Fruit fly (Drosophila melanogaster) whole organism, embryonic: ENCODE data around the gene Gr89a.

Source experiments
- Ada2b ChIP-seq: fragments of 200-800 bp; sonication (Bioruptor generic); IDR thresholded peaks from 2 replicates; pipeline ENCODE4 v1.3.6; 2022; ENCODE audit warnings: missing biosample characterization, missing genetic modification characterization
- CG10274 ChIP-seq: fragments of 200-800 bp; sonication (Bioruptor generic); optimal IDR thresholded peaks from 3 replicates; lab custom pipeline; 2017; ENCODE audit warnings: missing biosample characterization, mild to moderate bottlenecking, missing genetic modification characterization
- CG10462 ChIP-seq: fragments of 200-800 bp; sonication (Bioruptor generic); optimal IDR thresholded peaks from 2 replicates; lab custom pipeline; 2016; ENCODE audit warnings: missing biosample characterization, missing genetic modification characterization
- CG11085 ChIP-seq: fragments of 200-800 bp; sonication (Bioruptor generic); IDR thresholded peaks from 2 replicates; pipeline ENCODE4 v1.3.6; 2022; ENCODE audit warnings: missing biosample characterization, missing genetic modification characterization
- CG11723 ChIP-seq: fragments of 200-800 bp; sonication (Bioruptor generic); optimal IDR thresholded peaks from 2 replicates; lab custom pipeline; 2017; ENCODE audit warnings: missing biosample characterization, mild to moderate bottlenecking, missing genetic modification characterization
- CG12071 ChIP-seq: fragments of 200-800 bp; sonication (Bioruptor generic); optimal IDR thresholded peaks from 3 replicates; lab custom pipeline; 2018; ENCODE audit warnings: missing biosample characterization, mild to moderate bottlenecking, missing genetic modification characterization
- CG12659 ChIP-seq: fragments of 200-800 bp; sonication (Bioruptor generic); optimal IDR thresholded peaks from 3 replicates; lab custom pipeline; 2017; ENCODE audit warnings: mild to moderate bottlenecking, missing biosample characterization, missing genetic modification reagents, missing genetic modification characterization
- CG13775 ChIP-seq: fragments of 200-800 bp; sonication (Bioruptor generic); optimal IDR thresholded peaks from 3 replicates; lab custom pipeline; 2017; ENCODE audit warnings: missing biosample characterization, mild to moderate bottlenecking, missing genetic modification characterization
- CG14014 ChIP-seq: fragments of 200-800 bp; sonication (Bioruptor generic); IDR thresholded peaks from 2 replicates; pipeline ENCODE4 v1.3.6; 2022; ENCODE audit warnings: missing biosample characterization, missing genetic modification characterization
- CG14667 ChIP-seq: fragments of 200-800 bp; sonication (Bioruptor generic); IDR thresholded peaks from 2 replicates; pipeline ENCODE4 v1.3.6; 2022; ENCODE audit warnings: missing biosample characterization, missing genetic modification characterization
- CG1603 ChIP-seq: fragments of 200-800 bp; sonication (Bioruptor generic); optimal IDR thresholded peaks from 2 replicates; lab custom pipeline; 2019; ENCODE audit warnings: missing biosample characterization, mild to moderate bottlenecking, missing genetic modification characterization, moderate library complexity
- CG16815 ChIP-seq: fragments of 200-800 bp; sonication (Bioruptor generic); optimal IDR thresholded peaks from 3 replicates; lab custom pipeline; 2017; ENCODE audit warnings: missing biosample characterization, mild to moderate bottlenecking, missing genetic modification characterization
- CG31224 ChIP-seq: fragments of 200-800 bp; sonication (Bioruptor generic); IDR thresholded peaks from 2 replicates; pipeline ENCODE4 v1.3.6; 2022; ENCODE audit warnings: missing biosample characterization, missing genetic modification characterization
- CG32532 ChIP-seq: fragments of 200-800 bp; sonication (Bioruptor generic); IDR thresholded peaks from 2 replicates; pipeline ENCODE4 v1.3.6; 2022; ENCODE audit warnings: missing biosample characterization, missing genetic modification characterization
- CG33557 ChIP-seq: fragments of 200-800 bp; sonication (Bioruptor generic); optimal IDR thresholded peaks from 2 replicates; lab custom pipeline; 2019; ENCODE audit warnings: missing biosample characterization, mild to moderate bottlenecking, missing genetic modification characterization, moderate library complexity
- CG4360 ChIP-seq: fragments of 200-800 bp; sonication (Bioruptor generic); IDR thresholded peaks from 2 replicates; pipeline ENCODE4 v1.3.6; 2022; ENCODE audit warnings: missing biosample characterization, missing genetic modification characterization
- CG6791 ChIP-seq: fragments of 200-800 bp; sonication (Bioruptor generic); IDR thresholded peaks from 3 replicates; pipeline ENCODE4 v1.3.6; 2022; ENCODE audit warnings: missing biosample characterization, missing genetic modification characterization; ENCODE audit not compliant: partially characterized antibody
- CG7556 ChIP-seq: fragments of 200-800 bp; sonication (Bioruptor generic); optimal IDR thresholded peaks from 2 replicates; lab custom pipeline; 2017; ENCODE audit warnings: missing biosample characterization, mild to moderate bottlenecking, missing genetic modification characterization
- CG8281 ChIP-seq: fragments of 200-800 bp; sonication (Bioruptor generic); optimal IDR thresholded peaks from 2 replicates; lab custom pipeline; 2018; ENCODE audit warnings: missing biosample characterization, mild to moderate bottlenecking, missing genetic modification characterization, moderate library complexity
- CG8290 ChIP-seq, 3 experiments: fragments of 200-800 bp; sonication (Bioruptor generic); optimal IDR thresholded peaks; 2 replicates each; lab custom pipeline; 2016 to 2019; ENCODE audit warnings: missing biosample characterization in 3 of 3, missing genetic modification characterization in 3 of 3, mild to moderate bottlenecking in 2 of 3, moderate library complexity in 1 of 3
- CG9215 ChIP-seq: fragments of 200-800 bp; sonication (Bioruptor generic); IDR thresholded peaks from 2 replicates; pipeline ENCODE4 v1.3.6; 2022; ENCODE audit warnings: missing biosample characterization, missing genetic modification characterization
- CG9609 ChIP-seq: fragments of 200-800 bp; sonication (Bioruptor generic); optimal IDR thresholded peaks from 3 replicates; lab custom pipeline; 2016; ENCODE audit warnings: missing biosample characterization, missing genetic modification characterization
- Chrac-16 ChIP-seq: fragments of 200-800 bp; sonication (Bioruptor generic); optimal IDR thresholded peaks from 3 replicates; lab custom pipeline; 2016; ENCODE audit warnings: missing biosample characterization, missing genetic modification characterization
- Doc3 ChIP-seq: fragments of 200-800 bp; sonication (Bioruptor generic); IDR thresholded peaks from 3 replicates; pipeline ENCODE4 v1.3.6; 2022; ENCODE audit warnings: missing biosample characterization, missing genetic modification characterization; ENCODE audit not compliant: partially characterized antibody
- H15 ChIP-seq: fragments of 200-800 bp; sonication (Bioruptor generic); IDR thresholded peaks from 3 replicates; pipeline ENCODE4 v1.3.6; 2022; ENCODE audit warnings: missing biosample characterization, missing genetic modification characterization
- Lpt ChIP-seq: fragments of >200 bp; optimal IDR thresholded peaks from 2 replicates; lab custom pipeline; 2018; ENCODE audit warnings: missing biosample characterization, missing genetic modification characterization
- Oaz ChIP-seq: fragments of 200-800 bp; sonication (Bioruptor generic); IDR thresholded peaks from 2 replicates; pipeline ENCODE4 v1.3.6; 2022; ENCODE audit warnings: missing biosample characterization, missing genetic modification characterization
- Vsx1 ChIP-seq: fragments of 200-800 bp; sonication (Bioruptor generic); optimal IDR thresholded peaks from 2 replicates; lab custom pipeline; 2017; ENCODE audit warnings: missing biosample characterization, mild to moderate bottlenecking, missing genetic modification characterization, missing genetic modification reagents
- cg ChIP-seq: fragments of 200-800 bp; sonication (Bioruptor generic); optimal IDR thresholded peaks from 3 replicates; lab custom pipeline; 2019; ENCODE audit warnings: missing biosample characterization, mild to moderate bottlenecking, missing genetic modification characterization, moderate library complexity
- chm ChIP-seq: fragments of 200-800 bp; sonication (Bioruptor generic); IDR thresholded peaks from 2 replicates; pipeline ENCODE4 v1.3.6; 2022; ENCODE audit warnings: missing biosample characterization, missing genetic modification characterization
- ci ChIP-seq: fragments of 200-800 bp; sonication (Bioruptor generic); IDR thresholded peaks from 3 replicates; pipeline ENCODE4 v1.3.6; 2022; ENCODE audit warnings: missing biosample characterization, missing genetic modification characterization
- croc ChIP-seq: fragments of 200-800 bp; sonication (Bioruptor generic); conservative IDR thresholded peaks from 3 replicates; pipeline ENCODE4 v1.3.6; 2022; ENCODE audit warnings: missing biosample characterization, missing genetic modification characterization
- dati ChIP-seq: fragments of 200-800 bp; sonication (Bioruptor generic); IDR thresholded peaks from 2 replicates; pipeline ENCODE4 v1.3.6; 2022; ENCODE audit warnings: missing biosample characterization, missing genetic modification characterization
- dysf ChIP-seq: fragments of 200-800 bp; sonication (Bioruptor generic); IDR thresholded peaks from 3 replicates; pipeline ENCODE4 v1.3.6; 2022; ENCODE audit warnings: missing biosample characterization, missing genetic modification characterization
- ems ChIP-seq: fragments of 200-800 bp; sonication (Bioruptor generic); optimal IDR thresholded peaks from 3 replicates; lab custom pipeline; 2016; ENCODE audit warnings: missing biosample characterization, missing genetic modification characterization
- eve ChIP-seq, 2 experiments: fragments of >200 bp; optimal IDR thresholded peaks; 2 replicates each; lab custom pipeline; 2017; ENCODE audit warnings: missing biosample characterization in 2 of 2, missing genetic modification characterization in 2 of 2
- gce ChIP-seq: fragments of 200-800 bp; sonication (Bioruptor generic); IDR thresholded peaks from 3 replicates; pipeline ENCODE4 v1.3.6; 2022; ENCODE audit warnings: missing biosample characterization, missing genetic modification characterization
- her ChIP-seq: fragments of 200-800 bp; sonication (Bioruptor generic); optimal IDR thresholded peaks from 2 replicates; lab custom pipeline; 2016; ENCODE audit warnings: missing biosample characterization, missing genetic modification characterization
- ind ChIP-seq: fragments of 200-800 bp; sonication (Bioruptor generic); optimal IDR thresholded peaks from 3 replicates; lab custom pipeline; 2016; ENCODE audit warnings: missing biosample characterization, missing genetic modification characterization
- jumu ChIP-seq: fragments of 200-800 bp; sonication (Bioruptor generic); optimal IDR thresholded peaks from 3 replicates; lab custom pipeline; 2016; ENCODE audit warnings: missing biosample characterization, missing genetic modification characterization
- nerfin-2 ChIP-seq: fragments of 200-800 bp; sonication (Bioruptor generic); IDR thresholded peaks from 2 replicates; pipeline ENCODE4 v1.3.6; 2022; ENCODE audit warnings: missing biosample characterization, missing genetic modification characterization; ENCODE audit not compliant: partially characterized antibody
- odd ChIP-seq: fragments of 200-800 bp; sonication (Bioruptor generic); optimal IDR thresholded peaks from 2 replicates; lab custom pipeline; 2017; ENCODE audit warnings: missing biosample characterization, mild to moderate bottlenecking, missing genetic modification characterization
- pzg ChIP-seq: fragments of 200-800 bp; sonication (Bioruptor generic); optimal IDR thresholded peaks from 3 replicates; lab custom pipeline; 2018; ENCODE audit warnings: missing biosample characterization, mild to moderate bottlenecking, missing genetic modification characterization, moderate library complexity
- row ChIP-seq: fragments of 200-800 bp; sonication (Bioruptor generic); IDR thresholded peaks from 3 replicates; pipeline ENCODE4 v1.3.6; 2022; ENCODE audit warnings: missing biosample characterization, missing genetic modification characterization
- schlank ChIP-seq: fragments of 200-800 bp; sonication (Bioruptor generic); optimal IDR thresholded peaks from 2 replicates; lab custom pipeline; 2018; ENCODE audit warnings: missing biosample characterization, mild to moderate bottlenecking, missing genetic modification characterization
- scrt ChIP-seq: fragments of 200-800 bp; sonication (Bioruptor generic); optimal IDR thresholded peaks from 2 replicates; lab custom pipeline; 2018; ENCODE audit warnings: missing biosample characterization, mild to moderate bottlenecking, missing genetic modification characterization, moderate library complexity
- sr ChIP-seq: fragments of 200-800 bp; sonication (Bioruptor generic); IDR thresholded peaks from 3 replicates; pipeline ENCODE4 v1.3.6; 2022; ENCODE audit warnings: missing biosample characterization, missing genetic modification characterization
- tio ChIP-seq: fragments of 200-800 bp; sonication (Bioruptor generic); optimal IDR thresholded peaks from 2 replicates; lab custom pipeline; 2017; ENCODE audit warnings: missing biosample characterization, missing genetic modification characterization, inconsistent platforms
- tna ChIP-seq: fragments of 200-800 bp; sonication (Bioruptor generic); IDR thresholded peaks from 2 replicates; pipeline ENCODE4 v1.3.6; 2022; ENCODE audit warnings: missing biosample characterization, missing genetic modification characterization; ENCODE audit not compliant: partially characterized antibody
- trem ChIP-seq: fragments of 200-800 bp; optimal IDR thresholded peaks from 3 replicates; lab custom pipeline; 2019; ENCODE audit warnings: missing biosample characterization, mild to moderate bottlenecking, missing genetic modification characterization, moderate library complexity
- ttk ChIP-seq: fragments of 200-800 bp; sonication (Bioruptor generic); IDR thresholded peaks from 2 replicates; pipeline ENCODE4 v2.1.2; 2022; ENCODE audit warnings: missing biosample characterization, missing genetic modification characterization
- zf30C ChIP-seq: fragments of 200-800 bp; sonication (Bioruptor generic); optimal IDR thresholded peaks from 3 replicates; lab custom pipeline; 2018; ENCODE audit warnings: missing biosample characterization, mild to moderate bottlenecking, missing genetic modification characterization

Gene Gr89a

dm6 chr3R:16496209-16496608 lies 2.5 kb downstream of the Gr89a start (continued):
- TF ChIP-seq CG13775 (no peak), CG9609 (GFP tag; lab: Kevin White, UChicago) (no peak), CG11723 (GFP tag; lab: Kevin White, UChicago) (peak; percentile 50), eve (GFP tag; optimal IDR thresholded peaks at IDR 0.05; lab: Kevin White, UChicago) (no peak), CG11085 (GFP tag; lab: Robert Waterston, UW) (no peak), CG31224 (GFP tag; lab: Robert Waterston, UW) (no peak), ems (no peak), cg (GFP tag; lab: Kevin White, UChicago) (no peak), CG33557 (no peak), CG6791 (no peak), Ada2b (GFP tag; lab: Robert Waterston, UW) (no peak), zf30C (GFP tag; lab: Kevin White, UChicago) (peak; percentile 21), gce (GFP tag; lab: Robert Waterston, UW) (no peak), CG16815 (GFP tag; lab: Kevin White, UChicago) (no peak), CG7556 (GFP tag; lab: Kevin White, UChicago) (peak; percentile 52), Oaz (GFP tag; lab: Robert Waterston, UW) (no peak), tio (GFP tag; lab: Kevin White, UChicago) (no peak), nerfin-2 (GFP tag; lab: Robert Waterston, UW) (no peak), pzg (no peak), her (GFP tag; lab: Kevin White, UChicago) (no peak), CG8290 (GFP tag; optimal IDR thresholded peaks at IDR 0.05; lab: Kevin White, UChicago) (no peak), CG8290 (tag; optimal IDR thresholded peaks at IDR 0.05; lab: Kevin White, UChicago) (no peak), CG32532 (GFP tag; lab: Robert Waterston, UW) (no peak), CG1603 (tag; lab: Kevin White, UChicago) (no peak), scrt (no peak), row (GFP tag; lab: Robert Waterston, UW) (peak; percentile 56), ttk (GFP tag; lab: Robert Waterston, UW) (peak; percentile 68), H15 (peak; percentile 75), odd (GFP tag; lab: Kevin White, UChicago) (peak; percentile 39), ind (GFP tag; lab: Kevin White, UChicago) (peak; percentile 13), CG14667 (no peak), Lpt (GFP tag; lab: Kevin White, UChicago) (no peak), croc (GFP tag; lab: Robert Waterston, UW) (peak; percentile 25; the same call in 1 of the 3 replicates), CG14014 (GFP tag; lab: Robert Waterston, UW) (no peak), CG12071 (GFP tag; lab: Kevin White, UChicago) (peak; percentile 1), dysf (GFP tag; lab: Robert Waterston, UW) (no peak), CG4360 (GFP tag; lab: Robert Waterston, UW) (no peak), dati (GFP tag; lab: Robert Waterston, UW) (no peak), chm (GFP tag; lab: Robert Waterston, UW) (no peak), schlank (tag; lab: Kevin White, UChicago) (no peak), tna (no peak), CG9215 (GFP tag; lab: Robert Waterston, UW) (no peak), jumu (GFP tag; lab: Kevin White, UChicago) (no peak), Vsx1 (no peak), ci (GFP tag; lab: Robert Waterston, UW) (0 out of 3 replicates have a peak, but pooled peaks have one; percentile 39), Chrac-16 (GFP tag; lab: Kevin White, UChicago) (peak; percentile 7), CG10462 (GFP tag; lab: Kevin White, UChicago) (no peak), CG10274 (GFP tag; lab: Kevin White, UChicago) (no peak), sr (GFP tag; lab: Robert Waterston, UW) (peak; percentile 64; the same call in 2 of the 3 replicates), Doc3 (GFP tag; lab: Robert Waterston, UW) (no peak), CG8281 (tag; lab: Kevin White, UChicago) (peak; percentile 14), CG12659 (GFP tag; lab: Kevin White, UChicago) (no peak), trem (tag; lab: Kevin White, UChicago) (peak; percentile 19)
